Worm (Caenorhabditis elegans): ENCODE data around the gene R186.3.

R186.3 gene

ce11 chrV:13003378-13003777 is 36.4 kb upstream of the R186.3 start (continued):
- TF ChIP-seq tbp1 (GFP tag; optimal IDR thresholded peaks at IDR 0.05) (peak; percentile 90), attf-5 (GFP tag; optimal IDR thresholded peaks at IDR 0.05) (no peak), madf-6 (GFP tag; IDR thresholded peaks at IDR 0.05) (peak; percentile 65), snpc-1.3 (tag; optimal IDR thresholded peaks at IDR 0.05; ENCODE audit: insufficient read depth) (peak; percentile 85), snpc-4 (GFP tag; optimal IDR thresholded peaks at IDR 0.05) (peak; percentile 49), snpc-4 (tag; optimal IDR thresholded peaks at IDR 0.05) (peak in 3 of 4 experiments; percentile 52 to 73 (median 61)), lin-35 (GFP tag; optimal IDR thresholded peaks at IDR 0.05) (peak in 1 of 3 experiments; percentile 56), bed-2 (GFP tag; IDR thresholded peaks at IDR 0.05) (no peak), let-526 (GFP tag; IDR thresholded peaks at IDR 0.05) (0 out of 2 replicates have a peak, but pooled peaks have one; percentile 44), somi-1 (GFP tag; optimal IDR thresholded peaks at IDR 0.05) (peak; percentile 46), akir-1 (GFP tag; optimal IDR thresholded peaks at IDR 0.05) (no peak), nhr-179 (tag; optimal IDR thresholded peaks at IDR 0.05) (peak; percentile 0), die-1 (tag; optimal IDR thresholded peaks at IDR 0.05) (peak; percentile 79), zim-3 (tag; optimal IDR thresholded peaks at IDR 0.05) (peak; percentile 87), rec-8 (tag; optimal IDR thresholded peaks at IDR 0.05) (peak; percentile 74 to 86), mcd-1 (GFP tag; IDR thresholded peaks at IDR 0.05) (peak; percentile 59), lsl-1 (GFP tag; optimal IDR thresholded peaks at IDR 0.05) (peak; percentile 38), hlh-12 (tag; optimal IDR thresholded peaks at IDR 0.05) (peak; percentile 2), athp-1 (tag; optimal IDR thresholded peaks at IDR 0.05) (peak; percentile 50), fkh-3 (tag; optimal IDR thresholded peaks at IDR 0.05) (peak; percentile 71), F39B2.1 (GFP tag; IDR thresholded peaks at IDR 0.05) (no peak), rpc-1 (optimal IDR thresholded peaks at IDR 0.05) (peak; percentile 90), rpc-1 (tag; optimal IDR thresholded peaks at IDR 0.05) (peak; percentile 77), lin-26 (GFP tag; IDR thresholded peaks at IDR 0.05) (peak; percentile 87), lag-1 (GFP tag; IDR thresholded peaks at IDR 0.05) (no peak), hrde-1 (tag; optimal IDR thresholded peaks at IDR 0.05; ENCODE audit: borderline replicate concordance) (peak; percentile 63), C17E4.6 (GFP tag; IDR thresholded peaks at IDR 0.05) (peak; percentile 32; the same call in 1 of the 2 replicates), dpl-1 (GFP tag; optimal IDR thresholded peaks at IDR 0.05) (no peak), F49E8.2 (tag; optimal IDR thresholded peaks at IDR 0.05; ENCODE audit: insufficient read depth) (peak; percentile 67), cebp-1 (GFP tag; IDR thresholded peaks at IDR 0.05) (no peak), cebp-1 (tag; optimal IDR thresholded peaks at IDR 0.05) (peak; percentile 67), pbrm-1 (GFP tag; IDR thresholded peaks at IDR 0.05) (peak; percentile 67), ztf-18 (tag; optimal IDR thresholded peaks at IDR 0.05) (peak; percentile 62), him-1 (tag; optimal IDR thresholded peaks at IDR 0.05) (peak; percentile 39), mxl-1 (tag; optimal IDR thresholded peaks at IDR 0.05) (peak; percentile 62), ztf-26 (tag; optimal IDR thresholded peaks at IDR 0.05) (peak; percentile 51), lin-54 (GFP tag; optimal IDR thresholded peaks at IDR 0.05) (peak; percentile 63), ceh-27 (GFP tag; optimal IDR thresholded peaks at IDR 0.05) (peak; percentile 37), Y56A3A.18 (GFP tag; IDR thresholded peaks at IDR 0.05) (peak; percentile 39; the same call in 1 of the 2 replicates), K12H6.12 (tag; optimal IDR thresholded peaks at IDR 0.05) (peak; percentile 58), nhr-27 (tag; optimal IDR thresholded peaks at IDR 0.05) (no peak), bed-1 (GFP tag; IDR thresholded peaks at IDR 0.05) (no peak), snpc-1.1 (tag; optimal IDR thresholded peaks at IDR 0.05; ENCODE audit: insufficient read depth) (no peak), B0261.1 (tag; optimal IDR thresholded peaks at IDR 0.05) (peak; percentile 87), aptf-3 (GFP tag; IDR thresholded peaks at IDR 0.05) (0 out of 2 replicates have a peak, but pooled peaks have one; percentile 13), ama-1 (optimal IDR thresholded peaks at IDR 0.05) (no peak), ama-1 (GFP tag; optimal IDR thresholded peaks at IDR 0.05) (peak; percentile 63 to 76), ztf-3 (GFP tag; optimal IDR thresholded peaks at IDR 0.05) (peak; percentile 45), nfya-1 (tag; optimal IDR thresholded peaks at IDR 0.05; ENCODE audit: borderline replicate concordance, insufficient read depth) (no peak)

All from whole organism, young adult.